Worm (Caenorhabditis elegans) whole organism, mixed stage, embryonic: Measurements from ENCODE around the gene K11G9.5.

Experiments
- M03D4.4 ChIP-seq: sonication (generic microtip); optimal IDR thresholded peaks from 2 replicates; lab custom pipeline; 2017; ENCODE audit warnings: mild to moderate bottlenecking, missing genetic modification characterization, missing compliant biosample characterization
- bed-3 ChIP-seq: fragments of 200-800 bp; sonication (Bioruptor generic); optimal IDR thresholded peaks from 3 replicates; lab custom pipeline; 2018; ENCODE audit warnings: mild to moderate bottlenecking, missing genetic modification characterization, moderate library complexity, missing compliant biosample characterization
- blmp-1 ChIP-seq: fragments of 150-350 bp; optimal IDR thresholded peaks from 2 replicates; lab custom pipeline; 2014; ENCODE audit warnings: missing biosample characterization, missing genetic modification characterization
- ceh-39 ChIP-seq: fragments of 150-350 bp; optimal IDR thresholded peaks from 2 replicates; lab custom pipeline; 2014; ENCODE audit warnings: missing biosample characterization, missing genetic modification characterization
- ceh-83 ChIP-seq: fragments of 200-800 bp; sonication (Bioruptor generic); optimal IDR thresholded peaks from 2 replicates; lab custom pipeline; 2018; ENCODE audit warnings: mild to moderate bottlenecking, missing genetic modification characterization, missing compliant biosample characterization
- ces-1 ChIP-seq: fragments of 150-350 bp; optimal IDR thresholded peaks from 2 replicates; lab custom pipeline; 2014; ENCODE audit warnings: missing biosample characterization, missing genetic modification reagents, missing genetic modification characterization
- cnd-1 ChIP-seq: fragments of 200-800 bp; sonication (Bioruptor generic); optimal IDR thresholded peaks from 2 replicates; lab custom pipeline; 2018; ENCODE audit warnings: mild to moderate bottlenecking, missing genetic modification characterization, missing compliant biosample characterization
- drap-1 ChIP-seq: fragments of 200-800 bp; sonication (Bioruptor generic); optimal IDR thresholded peaks from 3 replicates; lab custom pipeline; 2018; ENCODE audit warnings: mild to moderate bottlenecking, missing genetic modification characterization, missing compliant biosample characterization
- elt-1 ChIP-seq: sonication (generic microtip); optimal IDR thresholded peaks from 2 replicates; lab custom pipeline; 2017; ENCODE audit warnings: missing genetic modification characterization, mild to moderate bottlenecking, missing compliant biosample characterization, antibody characterized with exemption, moderate library complexity, borderline replicate concordance; ENCODE audit not compliant: insufficient read depth
- elt-3 ChIP-seq: fragments of 150-350 bp; optimal IDR thresholded peaks from 2 replicates; lab custom pipeline; 2014; ENCODE audit warnings: missing biosample characterization, missing genetic modification characterization
- flh-1 ChIP-seq: fragments of 200-800 bp; sonication (Bioruptor generic); optimal IDR thresholded peaks from 2 replicates; lab custom pipeline; 2018; ENCODE audit warnings: mild to moderate bottlenecking, missing genetic modification characterization, moderate library complexity, missing compliant biosample characterization
- hlh-1 ChIP-seq: fragments of 150-350 bp; optimal IDR thresholded peaks from 2 replicates; lab custom pipeline; 2014; ENCODE audit warnings: missing biosample characterization, missing genetic modification reagents, missing genetic modification characterization
- lin-13 ChIP-seq: fragments of 150-350 bp; optimal IDR thresholded peaks from 2 replicates; lab custom pipeline; 2014; ENCODE audit warnings: missing biosample characterization, missing genetic modification characterization
- lin-32 ChIP-seq: fragments of 200-800 bp; sonication (Bioruptor generic); optimal IDR thresholded peaks from 2 replicates; lab custom pipeline; 2018; ENCODE audit warnings: mild to moderate bottlenecking, missing genetic modification characterization, missing compliant biosample characterization
- lsy-2 ChIP-seq: fragments of 150-350 bp; optimal IDR thresholded peaks from 2 replicates; lab custom pipeline; 2014; ENCODE audit warnings: missing biosample characterization, missing genetic modification characterization
- mep-1 ChIP-seq: fragments of 150-350 bp; optimal IDR thresholded peaks from 2 replicates; lab custom pipeline; 2017; ENCODE audit warnings: missing biosample characterization, missing genetic modification reagents, missing genetic modification characterization, inconsistent platforms
- mls-2 ChIP-seq: sonication (generic microtip); optimal IDR thresholded peaks from 2 replicates; lab custom pipeline; 2016; ENCODE audit warnings: mild to moderate bottlenecking, missing genetic modification characterization, moderate library complexity, missing compliant biosample characterization
- nhr-12 ChIP-seq: fragments of 150-350 bp; optimal IDR thresholded peaks from 2 replicates; lab custom pipeline; 2014; ENCODE audit warnings: missing biosample characterization, missing genetic modification characterization
- nhr-2 ChIP-seq: fragments of 150-350 bp; optimal IDR thresholded peaks from 2 replicates; lab custom pipeline; 2014; ENCODE audit warnings: missing biosample characterization, missing genetic modification characterization
- nhr-76 ChIP-seq: sonication (generic microtip); optimal IDR thresholded peaks from 2 replicates; lab custom pipeline; 2017; ENCODE audit warnings: missing biosample characterization, missing genetic modification characterization
- pha-4 ChIP-seq: fragments of 150-350 bp; optimal IDR thresholded peaks from 2 replicates; lab custom pipeline; 2018; ENCODE audit warnings: missing biosample characterization, missing genetic modification reagents, missing genetic modification characterization
- sem-2 ChIP-seq: fragments of 200-800 bp; sonication (Bioruptor generic); optimal IDR thresholded peaks from 2 replicates; lab custom pipeline; 2018; ENCODE audit warnings: mild to moderate bottlenecking, missing genetic modification characterization, missing compliant biosample characterization
- snpc-4 ChIP-seq: fragments of 150-350 bp; optimal IDR thresholded peaks from 2 replicates; lab custom pipeline; 2014; ENCODE audit warnings: missing biosample characterization, missing genetic modification characterization
- sptf-1 ChIP-seq: sonication (generic microtip); optimal IDR thresholded peaks from 2 replicates; lab custom pipeline; 2017; ENCODE audit warnings: mild to moderate bottlenecking, missing genetic modification characterization, moderate library complexity, missing compliant biosample characterization
- tbx-8 ChIP-seq: fragments of 200-800 bp; sonication (Bioruptor generic); optimal IDR thresholded peaks from 2 replicates; lab custom pipeline; 2018; ENCODE audit warnings: mild to moderate bottlenecking, missing genetic modification characterization, moderate library complexity, missing compliant biosample characterization
- unc-120 ChIP-seq: sonication (generic microtip); optimal IDR thresholded peaks from 2 replicates; lab custom pipeline; 2017; ENCODE audit warnings: missing genetic modification characterization, missing compliant biosample characterization; ENCODE audit not compliant: poor library complexity, severe bottlenecking
- unc-39 ChIP-seq: fragments of 150-350 bp; optimal IDR thresholded peaks from 2 replicates; lab custom pipeline; 2014; ENCODE audit warnings: missing biosample characterization, missing genetic modification characterization
- unc-62 ChIP-seq: fragments of 150-350 bp; optimal IDR thresholded peaks from 2 replicates; lab custom pipeline; 2014; ENCODE audit warnings: missing biosample characterization, missing genetic modification reagents, missing genetic modification characterization
- zip-8 ChIP-seq: fragments of 150-350 bp; optimal IDR thresholded peaks from 2 replicates; lab custom pipeline; 2014; ENCODE audit warnings: missing biosample characterization, missing genetic modification characterization

Gene K11G9.5

ce11 chrV:6673967-6674366, 14.3 kb downstream of the K11G9.5 start, which contains the start of gene cest-31:
TSS of gene cest-31 (plus strand) at chrV:6674267.
- TF ChIP-seq lsy-2 (tag; lab: Kevin White, UChicago) (no peak), tbx-8 (GFP tag; lab: Kevin White, UChicago) (no peak), cnd-1 (tag; lab: Kevin White, UChicago) (no peak), hlh-1 (tag; lab: Kevin White, UChicago) (no peak), mls-2 (tag; lab: Kevin White, UChicago) (no peak), ces-1 (no peak), bed-3 (GFP tag; lab: Kevin White, UChicago) (no peak), flh-1 (GFP tag; lab: Kevin White, UChicago) (no peak), elt-3 (tag; lab: Kevin White, UChicago) (no peak), pha-4 (tag; lab: Kevin White, UChicago) (no peak), unc-62 (GFP tag; lab: Kevin White, UChicago) (no peak), blmp-1 (tag; lab: Kevin White, UChicago) (no peak)

- TF ChIP-seq nhr-2 (tag; lab: Kevin White, UChicago) = no peak
- TF ChIP-seq bed-3 (GFP tag; lab: Kevin White, UChicago) = no peak
- TF ChIP-seq mep-1 = no peak
Observed at ce11 chrV:6669520-6669919, 18.8 kb downstream of the K11G9.5 start, which contains the start of gene cest-28. TSS of gene cest-28 (plus strand) at chrV:6669820.

DNA sequence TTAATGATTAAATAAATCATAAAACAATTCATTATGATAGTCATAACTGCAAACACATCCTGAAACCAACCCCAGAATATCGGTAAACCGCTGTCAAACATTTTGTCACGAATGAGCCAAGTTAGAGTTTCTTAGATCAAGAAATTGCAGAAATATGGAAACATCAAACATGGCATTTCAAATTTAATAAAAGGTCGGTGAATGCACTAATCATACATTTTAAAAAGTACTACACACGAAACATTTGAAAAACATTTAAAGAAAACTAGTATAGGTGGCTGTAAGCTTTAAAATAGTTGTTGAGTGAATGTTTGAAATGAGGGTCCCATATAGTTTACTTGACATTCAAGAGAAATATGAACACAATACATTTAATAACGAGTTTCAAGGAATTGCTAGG, 19.6 kb downstream of the K11G9.5 start, which contains the start of gene str-180:
str-180 (minus strand) TSS at position 101 of the 400 bp plus-strand sequence.
- TF ChIP-seq sem-2 (GFP tag; lab: Kevin White, UChicago) (no peak), pha-4 (tag; lab: Kevin White, UChicago) (no peak), nhr-2 (tag; lab: Kevin White, UChicago) (no peak), ces-1 (no peak), bed-3 (GFP tag; lab: Kevin White, UChicago) (no peak), flh-1 (GFP tag; lab: Kevin White, UChicago) (no peak), hlh-1 (tag; lab: Kevin White, UChicago) (no peak), drap-1 (GFP tag; lab: Kevin White, UChicago) (no peak), blmp-1 (tag; lab: Kevin White, UChicago) (no peak), elt-1 (tag; lab: Kevin White, UChicago) (no peak), sptf-1 (tag; lab: Kevin White, UChicago) (no peak), snpc-4 (no peak), ceh-83 (GFP tag; lab: Kevin White, UChicago) (no peak), M03D4.4 (tag; lab: Kevin White, UChicago) (no peak), elt-3 (tag; lab: Kevin White, UChicago) (no peak)

DNA sequence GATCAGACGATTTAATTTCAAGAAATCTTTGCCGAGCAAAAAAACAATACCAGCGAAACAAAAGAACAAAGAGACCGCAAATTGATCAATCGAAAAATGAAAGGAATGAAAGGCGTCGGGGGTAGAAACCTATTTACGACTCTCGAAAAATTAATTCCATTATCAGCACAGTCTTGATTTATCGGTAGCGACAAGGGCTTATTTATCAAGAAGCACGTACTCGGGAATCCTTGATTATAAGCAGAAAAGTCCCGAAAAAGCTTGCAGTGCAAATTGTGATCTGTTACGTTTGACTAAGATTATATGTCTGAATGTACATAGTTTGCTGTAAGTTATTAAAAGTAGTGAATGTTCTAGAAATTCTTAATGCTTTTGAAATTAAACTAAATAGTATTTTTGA, 21.7 kb downstream of the K11G9.5 start:
- no peak for TF ChIP-seq nhr-76 (tag; lab: Kevin White, UChicago)
- TF ChIP-seq unc-120 (tag; lab: Kevin White, UChicago) = no peak
- no peak for TF ChIP-seq lin-13 (tag; lab: Kevin White, UChicago)
- TF ChIP-seq elt-1 (tag; lab: Kevin White, UChicago) = no peak

DNA sequence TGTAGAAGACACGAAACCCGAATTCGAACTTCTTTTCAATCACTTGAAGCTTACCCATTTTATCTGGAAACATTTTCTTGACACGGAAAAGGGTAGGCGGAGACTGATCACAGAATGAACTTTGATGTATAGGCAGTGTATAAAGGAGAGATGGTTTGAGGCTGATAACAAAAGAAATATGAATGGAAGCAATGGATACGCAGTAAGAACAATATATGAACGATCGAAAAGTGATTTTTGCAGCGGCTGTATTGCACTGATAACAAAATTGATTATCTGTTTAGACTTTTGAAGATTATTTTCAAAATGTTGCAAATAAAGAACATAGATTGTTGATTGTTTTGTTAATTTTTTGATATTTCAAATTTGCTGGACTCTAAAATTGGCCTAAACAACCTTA, 22.5 kb downstream of the K11G9.5 start, which contains the start of gene pmp-5:
pmp-5 (minus strand) TSS at position 63 of the 400 bp plus-strand sequence.
- TF ChIP-seq ceh-39 (tag; lab: Kevin White, UChicago) (no peak), blmp-1 (tag; lab: Kevin White, UChicago) (no peak), ceh-83 (GFP tag; lab: Kevin White, UChicago) (no peak), tbx-8 (GFP tag; lab: Kevin White, UChicago) (no peak), pha-4 (tag; lab: Kevin White, UChicago) (no peak)

ce11 chrV:6662505-6662904, 25.8 kb downstream of the K11G9.5 start:
- TF ChIP-seq mep-1 (no peak), zip-8 (tag; lab: Kevin White, UChicago) (no peak), elt-1 (tag; lab: Kevin White, UChicago) (no peak), unc-62 (GFP tag; lab: Kevin White, UChicago) (no peak), tbx-8 (GFP tag; lab: Kevin White, UChicago) (no peak), ceh-39 (tag; lab: Kevin White, UChicago) (no peak), unc-39 (tag; lab: Kevin White, UChicago) (no peak), flh-1 (GFP tag; lab: Kevin White, UChicago) (no peak), nhr-76 (tag; lab: Kevin White, UChicago) (no peak), sem-2 (GFP tag; lab: Kevin White, UChicago) (no peak), hlh-1 (tag; lab: Kevin White, UChicago) (no peak), nhr-12 (tag; lab: Kevin White, UChicago) (no peak), sptf-1 (tag; lab: Kevin White, UChicago) (no peak), snpc-4 (no peak), lin-32 (no peak), nhr-2 (tag; lab: Kevin White, UChicago) (no peak), drap-1 (GFP tag; lab: Kevin White, UChicago) (no peak)
